Worm (Caenorhabditis elegans) whole organism, L1 larva: ENCODE results near the gene R31.2.

Experiments used
- C04F5.9 ChIP-seq: sonication (generic microtip); optimal IDR thresholded peaks from 2 replicates; lab custom pipeline; 2016; ENCODE audit warnings: missing genetic modification characterization, missing compliant biosample characterization
- C16A3.4 ChIP-seq: fragments of 150-350 bp; optimal IDR thresholded peaks from 2 replicates; lab custom pipeline; 2014; ENCODE audit warnings: missing biosample characterization, missing genetic modification characterization
- F16B12.6 ChIP-seq: fragments of 150-350 bp; optimal IDR thresholded peaks from 2 replicates; lab custom pipeline; 2014; ENCODE audit warnings: missing biosample characterization, missing genetic modification characterization
- aha-1 ChIP-seq: fragments of 150-350 bp; optimal IDR thresholded peaks from 2 replicates; lab custom pipeline; 2014; ENCODE audit warnings: missing biosample characterization, missing genetic modification characterization
- ama-1 ChIP-seq: fragments of 150-350 bp; optimal IDR thresholded peaks from 2 replicates; lab custom pipeline; 2014
- blmp-1 ChIP-seq: fragments of 150-350 bp; optimal IDR thresholded peaks from 2 replicates; lab custom pipeline; 2014; ENCODE audit warnings: missing biosample characterization, missing genetic modification characterization
- ceh-63 ChIP-seq: fragments of 200-800 bp; sonication (Bioruptor generic); optimal IDR thresholded peaks from 2 replicates; lab custom pipeline; 2018; ENCODE audit warnings: mild to moderate bottlenecking, missing genetic modification characterization, missing compliant biosample characterization
- ceh-82 ChIP-seq, 3 experiments: fragments of 150-350 bp in 1 of 3; sonication (generic microtip) in 2 of 3; optimal IDR thresholded peaks; 2 replicates each; lab custom pipeline; 2014 to 2017; ENCODE audit warnings: missing biosample characterization in 3 of 3, missing genetic modification characterization in 3 of 3
- ces-1 ChIP-seq: fragments of 150-350 bp; optimal IDR thresholded peaks from 2 replicates; lab custom pipeline; 2014; ENCODE audit warnings: missing biosample characterization, missing genetic modification reagents, missing genetic modification characterization
- dpl-1 ChIP-seq, 3 experiments: fragments of 150-350 bp in 2 of 3; sonication (generic microtip) in 1 of 3; optimal IDR thresholded peaks; 2 replicates each; lab custom pipeline; 2014 to 2017; ENCODE audit warnings: missing biosample characterization in 3 of 3, missing genetic modification characterization in 3 of 3, missing genetic modification reagents in 3 of 3
- efl-1 ChIP-seq, 4 experiments: fragments of 150-350 bp; optimal IDR thresholded peaks in 3 of 4; peaks in 1 of 4; 1 replicate in 1 of 4; 2 replicates in 3 of 4; lab custom pipeline; 2014; ENCODE audit warnings: missing biosample characterization in 2 of 4, missing genetic modification characterization in 2 of 4, missing genetic modification reagents in 2 of 4
- ets-5 ChIP-seq: fragments of 200-800 bp; sonication (Bioruptor generic); IDR thresholded peaks from 2 replicates; pipeline ENCODE4 v1.3.6; 2022; ENCODE audit warnings: missing genetic modification characterization, missing compliant biosample characterization
- fos-1 ChIP-seq: fragments of 150-350 bp; optimal IDR thresholded peaks from 2 replicates; lab custom pipeline; 2014; ENCODE audit warnings: missing biosample characterization, missing genetic modification characterization
- hlh-4 ChIP-seq: sonication (generic microtip); optimal IDR thresholded peaks from 2 replicates; lab custom pipeline; 2016; ENCODE audit warnings: mild to moderate bottlenecking, missing genetic modification characterization, missing compliant biosample characterization
- hpl-2 ChIP-seq: fragments of 150-350 bp; optimal IDR thresholded peaks from 2 replicates; lab custom pipeline; 2014; ENCODE audit warnings: missing biosample characterization, missing genetic modification reagents, missing genetic modification characterization
- irx-1 ChIP-seq: sonication (generic microtip); optimal IDR thresholded peaks from 2 replicates; lab custom pipeline; 2016; ENCODE audit warnings: missing genetic modification characterization, missing compliant biosample characterization
- lin-35 ChIP-seq, 2 experiments: fragments of 150-350 bp; optimal IDR thresholded peaks; 2 replicates each; lab custom pipeline; 2014; ENCODE audit warnings: missing biosample characterization in 2 of 2, missing genetic modification characterization in 2 of 2, missing genetic modification reagents in 2 of 2
- lin-39 ChIP-seq: fragments of 150-350 bp; optimal IDR thresholded peaks from 2 replicates; lab custom pipeline; 2014; ENCODE audit warnings: missing biosample characterization, missing genetic modification reagents, missing genetic modification characterization
- lsy-2 ChIP-seq, 2 experiments: fragments of 150-350 bp; optimal IDR thresholded peaks; 2 replicates each; lab custom pipeline; 2014; ENCODE audit warnings: missing biosample characterization in 2 of 2, missing genetic modification characterization in 2 of 2
- mdl-1 ChIP-seq, 2 experiments: fragments of 150-350 bp; optimal IDR thresholded peaks; 2 replicates each; lab custom pipeline; 2014 to 2017; ENCODE audit warnings: missing biosample characterization in 2 of 2, missing genetic modification characterization in 2 of 2, inconsistent platforms in 1 of 2
- mep-1 ChIP-seq: fragments of 150-350 bp; optimal IDR thresholded peaks from 2 replicates; lab custom pipeline; 2014; ENCODE audit warnings: missing biosample characterization, missing genetic modification characterization
- nhr-19 ChIP-seq: fragments of 200-800 bp; sonication (Bioruptor generic); conservative IDR thresholded peaks from 2 replicates; pipeline ENCODE4 v1.3.6; 2022; ENCODE audit warnings: missing genetic modification characterization, missing compliant biosample characterization
- nhr-20 ChIP-seq: sonication (generic microtip); optimal IDR thresholded peaks from 2 replicates; lab custom pipeline; 2016; ENCODE audit warnings: mild to moderate bottlenecking, missing genetic modification characterization, missing compliant biosample characterization
- nhr-76 ChIP-seq: sonication (generic microtip); optimal IDR thresholded peaks from 2 replicates; lab custom pipeline; 2017; ENCODE audit warnings: missing biosample characterization, missing genetic modification characterization
- nhr-85 ChIP-seq: sonication (generic microtip); peaks from one replicate; lab custom pipeline; 2016; ENCODE audit warnings: missing genetic modification characterization, inconsistent platforms, missing compliant biosample characterization
- nhr-90 ChIP-seq: sonication (generic microtip); optimal IDR thresholded peaks from 2 replicates; lab custom pipeline; 2016; ENCODE audit warnings: mild to moderate bottlenecking, missing genetic modification characterization, missing compliant biosample characterization; ENCODE audit not compliant: poor library complexity
- pqm-1 ChIP-seq: sonication (generic microtip); optimal IDR thresholded peaks from 3 replicates; lab custom pipeline; 2017; ENCODE audit warnings: missing biosample characterization, missing genetic modification characterization
- rnt-1 ChIP-seq: sonication (generic microtip); optimal IDR thresholded peaks from 2 replicates; lab custom pipeline; 2016; ENCODE audit warnings: mild to moderate bottlenecking, missing genetic modification characterization, moderate library complexity, missing compliant biosample characterization
- snu-23 ChIP-seq: sonication (generic microtip); optimal IDR thresholded peaks from 2 replicates; lab custom pipeline; 2016; ENCODE audit warnings: missing genetic modification characterization, missing compliant biosample characterization
- sup-37 ChIP-seq: fragments of 200-800 bp; sonication (Bioruptor generic); optimal IDR thresholded peaks from 2 replicates; lab custom pipeline; 2018; ENCODE audit warnings: mild to moderate bottlenecking, missing genetic modification characterization, missing compliant biosample characterization
- swsn-7 ChIP-seq: sonication (generic microtip); optimal IDR thresholded peaks from 2 replicates; lab custom pipeline; 2016; ENCODE audit warnings: missing genetic modification characterization, missing compliant biosample characterization
- zag-1 ChIP-seq: fragments of 150-350 bp; optimal IDR thresholded peaks from 2 replicates; lab custom pipeline; 2014; ENCODE audit warnings: missing biosample characterization, missing genetic modification characterization
- ztf-4 ChIP-seq: fragments of 150-350 bp; optimal IDR thresholded peaks from 2 replicates; lab custom pipeline; 2014; ENCODE audit warnings: missing biosample characterization, missing genetic modification characterization

The R31.2 gene

DNA sequence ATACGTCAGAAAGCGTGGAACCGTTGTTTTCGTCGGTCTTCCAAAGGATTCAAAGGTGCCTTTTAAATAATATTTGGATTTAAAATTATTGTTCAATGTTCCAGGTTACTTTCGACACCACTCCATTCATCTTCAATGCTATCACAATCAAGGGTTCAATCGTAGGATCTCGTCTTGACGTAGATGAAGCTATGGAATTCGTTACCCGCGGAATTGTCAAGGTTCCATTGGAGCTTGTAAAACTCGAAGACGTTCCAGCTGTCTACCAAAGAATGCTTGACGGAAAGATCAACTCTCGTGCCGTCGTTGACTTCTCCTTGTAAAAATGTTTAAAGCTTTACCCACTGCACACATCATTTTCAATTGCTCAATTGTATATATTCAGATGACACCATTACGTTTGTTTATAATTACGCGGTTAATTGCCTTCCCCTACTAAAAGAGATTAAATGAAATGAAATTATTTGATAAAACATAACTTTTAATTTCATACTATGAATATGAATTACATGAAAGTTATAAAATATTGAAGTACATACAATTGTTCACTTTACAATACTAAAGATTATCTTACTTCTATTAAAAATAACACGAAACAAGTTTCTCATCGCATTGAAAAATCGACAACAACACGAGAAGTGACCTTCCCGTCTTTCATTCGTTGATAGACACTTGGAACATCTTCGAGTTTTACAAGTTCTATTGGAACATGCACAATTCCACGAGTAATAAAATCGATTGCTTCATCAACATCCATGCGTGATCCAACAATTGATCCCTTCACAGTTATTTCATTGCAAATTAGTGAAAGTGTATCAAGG is 28.0 kb upstream of the R31.2 start (continued):
- TF ChIP-seq lin-35 (GFP tag; optimal IDR thresholded peaks at IDR 0.05; lab: Kevin White, UChicago): peak in 1 of 2 experiments; percentile 50
- TF ChIP-seq swsn-7 (tag; lab: Kevin White, UChicago): no peak
- no peak for TF ChIP-seq hlh-4 (tag; lab: Kevin White, UChicago)
- no peak for TF ChIP-seq zag-1 (tag; lab: Kevin White, UChicago)
- TF ChIP-seq nhr-85 (tag; lab: Kevin White, UChicago): peak; percentile 74
- TF ChIP-seq nhr-90 (tag; lab: Kevin White, UChicago): peak; percentile 60
- peak; percentile 11 for TF ChIP-seq blmp-1 (tag; lab: Kevin White, UChicago)
- TF ChIP-seq efl-1 (optimal IDR thresholded peaks at IDR 0.05; lab: Kevin White, UChicago): peak in 1 of 2 experiments; percentile 18
- peak in 1 of 2 experiments; percentile 93 for TF ChIP-seq efl-1 (GFP tag; optimal IDR thresholded peaks at IDR 0.05 in 1 of 2; lab: Kevin White, UChicago)
- TF ChIP-seq mdl-1 (tag; optimal IDR thresholded peaks at IDR 0.05; lab: Kevin White, UChicago): no peak
- peak; percentile 44 for TF ChIP-seq C04F5.9 (tag; lab: Kevin White, UChicago)
- TF ChIP-seq ceh-82 (tag; optimal IDR thresholded peaks at IDR 0.05; lab: Kevin White, UChicago): no peak
- TF ChIP-seq ets-5 (GFP tag; lab: Robert Waterston, UW): no peak
- TF ChIP-seq nhr-19 (GFP tag; lab: Robert Waterston, UW): peak; percentile 72
- peak; percentile 94 for TF ChIP-seq ama-1 (lab: Kevin White, UChicago)
- no peak for TF ChIP-seq aha-1 (tag; lab: Kevin White, UChicago)
- peak in 1 of 2 experiments; percentile 54 for TF ChIP-seq lsy-2 (tag; optimal IDR thresholded peaks at IDR 0.05; lab: Kevin White, UChicago)
- peak; percentile 83 for TF ChIP-seq rnt-1 (tag; lab: Kevin White, UChicago)
- no peak for TF ChIP-seq sup-37 (GFP tag; lab: Kevin White, UChicago)
- TF ChIP-seq hpl-2: no peak
- TF ChIP-seq C16A3.4 (tag; lab: Kevin White, UChicago): peak; percentile 61
- TF ChIP-seq ceh-63: no peak
- TF ChIP-seq irx-1 (tag; lab: Kevin White, UChicago): peak; percentile 51

DNA sequence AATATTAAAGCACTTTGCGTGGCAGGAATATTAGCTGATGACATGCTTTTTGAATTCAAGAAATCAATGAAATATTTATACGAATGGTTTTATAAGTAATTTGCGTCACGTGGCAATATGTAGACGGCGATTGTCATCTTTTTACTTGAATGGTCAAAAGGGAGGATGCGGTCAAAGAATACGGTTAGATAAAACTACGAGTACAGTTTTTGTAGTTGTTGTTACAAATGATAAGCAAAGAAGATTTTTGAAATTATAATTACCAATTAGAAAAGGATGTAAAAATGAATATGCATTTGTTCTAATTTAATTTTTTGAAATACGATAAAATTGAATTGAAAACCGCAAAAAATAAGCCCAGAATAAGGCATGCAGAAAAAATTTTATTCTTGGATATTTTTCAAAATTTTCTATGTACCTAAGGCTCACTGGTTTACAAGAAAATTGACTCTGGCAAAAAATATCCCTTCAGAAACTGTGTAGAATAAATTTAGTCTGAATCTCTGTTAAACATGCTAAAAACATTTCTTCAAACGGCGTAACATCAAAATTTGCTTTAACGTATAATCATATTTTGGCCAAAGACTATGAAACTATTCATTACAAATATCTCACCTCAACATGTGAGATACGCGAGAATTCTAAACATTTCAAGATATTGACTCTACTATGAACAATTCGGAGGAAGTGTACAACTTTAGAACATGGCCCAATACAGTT is 26.1 kb upstream of the R31.2 start, which contains the start of the genes sodh-2 and srx-76:
sodh-2 (minus strand) TSS at position 101 of the 720 bp plus-strand sequence.
srx-76 (plus strand) TSS at position 670 of the 720 bp plus-strand sequence.
- no peak for TF ChIP-seq ces-1
- TF ChIP-seq lin-35 (GFP tag; optimal IDR thresholded peaks at IDR 0.05; lab: Kevin White, UChicago): peak in 1 of 2 experiments; percentile 1
- no peak for TF ChIP-seq efl-1 (optimal IDR thresholded peaks at IDR 0.05; lab: Kevin White, UChicago)
- TF ChIP-seq efl-1 (GFP tag; optimal IDR thresholded peaks at IDR 0.05 in 1 of 2; lab: Kevin White, UChicago): peak in 1 of 2 experiments; percentile 47
- no peak for TF ChIP-seq aha-1 (tag; lab: Kevin White, UChicago)
- peak; percentile 33 for TF ChIP-seq nhr-20 (tag; lab: Kevin White, UChicago)
- TF ChIP-seq, all 84 proteins: peak for 3

DNA sequence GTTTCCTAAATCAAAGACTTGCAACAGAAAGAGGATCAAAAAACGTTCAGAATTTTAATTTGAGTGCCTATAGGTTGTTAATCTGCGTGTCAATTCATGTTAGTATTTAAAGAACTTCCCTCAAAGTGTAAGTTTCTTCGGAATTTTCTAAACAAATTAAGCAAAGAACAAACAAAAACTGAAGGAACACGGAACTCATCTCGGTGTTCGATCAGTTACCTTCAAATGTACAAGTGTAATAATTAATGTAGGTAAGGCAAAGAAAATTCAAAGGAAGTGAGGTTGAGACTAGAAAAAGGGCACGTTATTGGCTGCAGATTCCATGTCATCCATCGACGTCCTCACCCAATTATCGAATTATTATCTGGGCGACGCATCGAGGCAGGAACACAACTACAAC is 23.4 kb upstream of the R31.2 start, which contains the start of gene K12G11.6:
K12G11.6 (plus strand) TSS at position 357 of the 400 bp plus-strand sequence.
- TF ChIP-seq F16B12.6 (tag; lab: Kevin White, UChicago) (no peak), lin-39 (tag; lab: Kevin White, UChicago) (no peak), mep-1 (no peak), lin-35 (GFP tag; optimal IDR thresholded peaks at IDR 0.05; lab: Kevin White, UChicago) (no peak), dpl-1 (GFP tag; optimal IDR thresholded peaks at IDR 0.05; lab: Kevin White, UChicago) (no peak), snu-23 (GFP tag; lab: Kevin White, UChicago) (no peak), fos-1 (no peak), pqm-1 (tag; lab: Kevin White, UChicago) (no peak), ztf-4 (tag; lab: Kevin White, UChicago) (no peak), nhr-76 (tag; lab: Kevin White, UChicago) (no peak)
